Worm (Caenorhabditis elegans) whole organism, L4 larva: ENCODE results near the gene math-21.

Experiments
- F49E8.2 ChIP-seq: sonication (generic microtip); optimal IDR thresholded peaks from 2 replicates; lab custom pipeline; 2016; ENCODE audit warnings: missing compliant biosample characterization, mild to moderate bottlenecking, missing genetic modification characterization, borderline replicate concordance
- Y75B8A.6 ChIP-seq: fragments of 200-800 bp; sonication (Bioruptor generic); IDR thresholded peaks from 2 replicates; pipeline ENCODE4 v1.3.6; 2022; ENCODE audit warnings: missing genetic modification reagents, missing genetic modification characterization, missing compliant biosample characterization
- ZK546.5 ChIP-seq, 2 experiments: sonication (generic microtip); optimal IDR thresholded peaks; 2 replicates each; lab custom pipeline; 2017; ENCODE audit warnings: missing biosample characterization in 2 of 2, missing genetic modification characterization in 2 of 2
- aha-1 ChIP-seq: fragments of 150-350 bp; peaks from one replicate; lab custom pipeline; 2014; ENCODE audit warnings: missing biosample characterization, missing genetic modification characterization
- aly-2 ChIP-seq: sonication (generic microtip); optimal IDR thresholded peaks from 2 replicates; lab custom pipeline; 2018; ENCODE audit warnings: missing biosample characterization, missing genetic modification characterization
- attf-4 ChIP-seq: sonication (generic microtip); optimal IDR thresholded peaks from 3 replicates; lab custom pipeline; 2017; ENCODE audit warnings: missing biosample characterization, missing genetic modification characterization
- cey-2 ChIP-seq: sonication (generic microtip); optimal IDR thresholded peaks from 3 replicates; lab custom pipeline; 2017; ENCODE audit warnings: missing genetic modification characterization, mild to moderate bottlenecking, missing compliant biosample characterization, antibody characterized with exemption, borderline replicate concordance; ENCODE audit not compliant: insufficient read depth
- daf-19 ChIP-seq: fragments of 200-800 bp; sonication (Bioruptor generic); conservative IDR thresholded peaks from 2 replicates; pipeline ENCODE4 v1.3.6; 2022; ENCODE audit warnings: missing genetic modification characterization, missing compliant biosample characterization
- dpl-1 ChIP-seq: fragments of 150-350 bp; optimal IDR thresholded peaks from 2 replicates; lab custom pipeline; 2014; ENCODE audit warnings: missing biosample characterization, missing genetic modification reagents, missing genetic modification characterization
- egl-27 ChIP-seq: sonication (generic microtip); optimal IDR thresholded peaks from 3 replicates; lab custom pipeline; 2017; ENCODE audit warnings: missing biosample characterization, missing genetic modification reagents, missing genetic modification characterization
- fkh-10 ChIP-seq: fragments of 150-350 bp; optimal IDR thresholded peaks from 2 replicates; lab custom pipeline; 2014; ENCODE audit warnings: missing biosample characterization, missing genetic modification reagents, missing genetic modification characterization
- hlh-30 ChIP-seq: sonication (generic microtip); optimal IDR thresholded peaks from 2 replicates; lab custom pipeline; 2017; ENCODE audit warnings: antibody characterized with exemption, mild to moderate bottlenecking, missing genetic modification characterization, missing compliant biosample characterization; ENCODE audit not compliant: insufficient read depth
- lin-15B ChIP-seq: fragments of 150-350 bp; sonication (generic microtip); optimal IDR thresholded peaks from 3 replicates; lab custom pipeline; 2014; ENCODE audit warnings: missing biosample characterization, missing genetic modification characterization
- lin-38 ChIP-seq: fragments of 200-800 bp; sonication (Bioruptor generic); IDR thresholded peaks from 2 replicates; pipeline ENCODE4 v1.3.6; 2022; ENCODE audit warnings: missing genetic modification reagents, missing genetic modification characterization, missing compliant biosample characterization
- mes-2 ChIP-seq: sonication (generic microtip); optimal IDR thresholded peaks from 2 replicates; lab custom pipeline; 2016; ENCODE audit warnings: missing genotype, mild to moderate bottlenecking, missing genetic modification characterization, missing compliant biosample characterization; ENCODE audit not compliant: poor library complexity, severe bottlenecking
- mxl-2 ChIP-seq: fragments of 200-800 bp; sonication (Bioruptor generic); conservative IDR thresholded peaks from 2 replicates; pipeline ENCODE4 v1.3.6; 2022; ENCODE audit warnings: missing genetic modification reagents, missing genetic modification characterization, missing compliant biosample characterization
- mxl-3 ChIP-seq: fragments of 200-800 bp; sonication (Bioruptor generic); optimal IDR thresholded peaks from 2 replicates; lab custom pipeline; 2018; ENCODE audit warnings: mild to moderate bottlenecking, missing genetic modification characterization, missing compliant biosample characterization
- nhr-11 ChIP-seq: fragments of 150-350 bp; optimal IDR thresholded peaks from 2 replicates; lab custom pipeline; 2014; ENCODE audit warnings: missing biosample characterization, missing genetic modification characterization
- nhr-111 ChIP-seq: fragments of 200-800 bp; sonication (Bioruptor generic); optimal IDR thresholded peaks from 2 replicates; lab custom pipeline; 2018; ENCODE audit warnings: mild to moderate bottlenecking, missing genetic modification characterization, missing compliant biosample characterization
- nhr-41 ChIP-seq: fragments of 200-800 bp; sonication (Bioruptor generic); IDR thresholded peaks from 2 replicates; pipeline ENCODE4 v1.3.6; 2022; ENCODE audit warnings: missing genetic modification reagents, missing genetic modification characterization, missing compliant biosample characterization
- php-3 ChIP-seq: fragments of 200-800 bp; sonication (Bioruptor generic); IDR thresholded peaks from 2 replicates; pipeline ENCODE4 v1.3.6; 2022; ENCODE audit warnings: missing genetic modification reagents, missing genetic modification characterization, missing compliant biosample characterization
- pqm-1 ChIP-seq: sonication (generic microtip); optimal IDR thresholded peaks from 2 replicates; lab custom pipeline; 2017; ENCODE audit warnings: missing biosample characterization, missing genetic modification characterization
- saeg-2 ChIP-seq: fragments of 200-800 bp; sonication (Bioruptor generic); IDR thresholded peaks from 2 replicates; pipeline ENCODE4 v1.3.6; 2022; ENCODE audit warnings: missing genetic modification reagents, missing genetic modification characterization, missing compliant biosample characterization
- skn-1 ChIP-seq: fragments of 150-350 bp; optimal IDR thresholded peaks from 2 replicates; lab custom pipeline; 2014; ENCODE audit warnings: missing biosample characterization, missing genetic modification characterization
- snpc-1.2 ChIP-seq: fragments of 200-800 bp; sonication (Bioruptor generic); IDR thresholded peaks from 2 replicates; pipeline ENCODE4 v1.3.6; 2022; ENCODE audit warnings: missing genetic modification reagents, missing genetic modification characterization, missing compliant biosample characterization
- snpc-4 ChIP-seq: fragments of 150-350 bp; optimal IDR thresholded peaks from 2 replicates; lab custom pipeline; 2014; ENCODE audit warnings: missing biosample characterization, missing genetic modification characterization
- spr-3 ChIP-seq: fragments of 200-800 bp; sonication (Bioruptor generic); optimal IDR thresholded peaks from 2 replicates; lab custom pipeline; 2018; ENCODE audit warnings: mild to moderate bottlenecking, missing genetic modification characterization, missing compliant biosample characterization
- unc-130 ChIP-seq: sonication (generic microtip); optimal IDR thresholded peaks from 2 replicates; lab custom pipeline; 2016; ENCODE audit warnings: missing genetic modification reagents, missing genetic modification characterization, missing compliant biosample characterization
- unc-39 ChIP-seq: sonication (generic microtip); optimal IDR thresholded peaks from 2 replicates; lab custom pipeline; 2017; ENCODE audit warnings: missing biosample characterization, missing genetic modification characterization
- zfp-2 ChIP-seq: sonication (generic microtip); optimal IDR thresholded peaks from 2 replicates; lab custom pipeline; 2016; ENCODE audit warnings: mild to moderate bottlenecking, missing genetic modification characterization, missing compliant biosample characterization
- zfp-3 ChIP-seq: fragments of 200-800 bp; sonication (Bioruptor generic); conservative IDR thresholded peaks from 2 replicates; pipeline ENCODE4 v1.3.6; 2022; ENCODE audit warnings: missing genetic modification reagents, missing genetic modification characterization, missing compliant biosample characterization
- ztf-11 ChIP-seq: fragments of 150-350 bp; optimal IDR thresholded peaks from 2 replicates; lab custom pipeline; 2014; ENCODE audit warnings: missing biosample characterization, missing genetic modification characterization
- ztf-7 ChIP-seq: fragments of 150-350 bp; optimal IDR thresholded peaks from 2 replicates; lab custom pipeline; 2014; ENCODE audit warnings: missing biosample characterization, missing genetic modification characterization

Gene math-21

DNA sequence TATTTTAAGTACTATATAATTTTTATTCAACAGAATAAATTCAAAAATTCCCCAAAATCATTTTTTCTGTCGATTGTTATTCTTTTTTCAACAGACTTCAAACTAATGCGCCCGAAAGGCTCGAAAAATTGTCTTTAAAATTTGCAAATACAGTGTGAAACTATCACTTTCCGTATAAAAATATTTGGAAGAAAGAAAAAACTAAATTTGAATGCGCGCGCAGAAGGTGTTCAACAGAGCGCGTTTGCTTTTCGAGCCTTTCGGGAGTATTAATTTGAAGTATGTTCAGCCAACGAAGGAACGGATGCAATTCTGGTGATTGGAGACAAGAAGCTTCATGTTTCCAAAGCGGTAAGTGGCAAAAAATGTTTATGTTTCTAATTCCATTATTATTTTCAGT lies 38.4 kb downstream of the math-21 start, which contains the start of gene btb-4:
Gene btb-4 (plus strand): TSS at position 35 of the 400 bp plus-strand sequence.
- TF ChIP-seq aha-1 (tag; lab: Kevin White, UChicago): peak; percentile 3
- TF ChIP-seq dpl-1 (GFP tag; lab: Kevin White, UChicago): peak; percentile 24
- peak; percentile 68 for TF ChIP-seq lin-38 (GFP tag; lab: Robert Waterston, UW)

DNA sequence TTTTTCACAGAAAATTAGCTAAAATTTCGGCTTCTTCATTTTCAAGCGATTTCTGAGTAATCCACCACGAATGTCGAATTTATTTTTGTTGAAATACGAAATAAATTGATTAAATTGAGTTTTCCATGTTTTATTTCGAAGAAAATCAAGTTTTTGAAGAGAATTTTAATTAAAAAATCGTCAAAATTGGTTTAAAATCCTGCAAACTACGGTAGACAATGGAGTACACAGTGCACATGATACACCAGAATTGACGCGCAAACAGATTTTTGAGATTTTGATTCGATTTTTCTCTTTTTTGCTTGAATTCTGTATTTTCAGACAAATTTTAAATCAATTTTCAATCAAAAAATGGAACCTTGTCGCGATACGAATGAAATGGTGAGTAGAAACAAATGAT lies 39.4 kb downstream of the math-21 start, which contains the start of gene F59H6.14:
Gene F59H6.14 (plus strand): TSS at position 301 of the 400 bp plus-strand sequence.
- TF ChIP-seq Y75B8A.6: no peak
- TF ChIP-seq snpc-1.2: no peak
- TF ChIP-seq aly-2 (tag; lab: Kevin White, UChicago): no peak
- TF ChIP-seq lin-15B (tag; lab: Kevin White, UChicago): no peak
- TF ChIP-seq cey-2: no peak
- TF ChIP-seq mes-2 (tag; lab: Kevin White, UChicago): no peak
- TF ChIP-seq php-3: no peak
- TF ChIP-seq hlh-30 (tag; lab: Kevin White, UChicago): no peak

DNA sequence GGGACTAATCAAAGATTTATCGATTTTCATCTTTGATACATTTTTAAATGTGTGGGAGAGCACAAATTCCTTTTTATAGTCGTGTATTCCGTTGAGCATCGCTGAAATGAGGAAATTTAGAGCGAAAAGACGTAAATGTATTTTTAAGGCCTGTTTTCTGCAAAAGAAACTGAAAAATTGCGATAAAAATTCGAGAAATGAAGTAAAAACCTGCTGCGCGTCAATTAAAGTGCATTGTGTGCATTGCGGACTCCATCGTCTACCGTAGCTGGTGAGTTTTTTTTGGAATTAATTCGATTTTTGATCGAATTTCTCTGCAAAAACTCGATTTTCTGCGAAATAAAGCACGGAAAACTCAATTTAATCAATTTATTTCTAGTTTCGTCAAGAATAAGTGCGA lies 45.5 kb downstream of the math-21 start, which contains the start of gene bath-19:
Gene bath-19 (minus strand): TSS at position 101 of the 400 bp plus-strand sequence.
- TF ChIP-seq zfp-3 (GFP tag; lab: Robert Waterston, UW) (no peak), ztf-11 (tag; lab: Kevin White, UChicago) (no peak), attf-4 (no peak), ZK546.5 (tag; optimal IDR thresholded peaks at IDR 0.05; lab: Kevin White, UChicago) (no peak), dpl-1 (GFP tag; lab: Kevin White, UChicago) (no peak), nhr-41 (GFP tag; lab: Robert Waterston, UW) (no peak), daf-19 (GFP tag; lab: Robert Waterston, UW) (no peak), nhr-111 (GFP tag; lab: Kevin White, UChicago) (no peak), pqm-1 (tag; lab: Kevin White, UChicago) (no peak), cey-2 (no peak), unc-39 (no peak), mes-2 (tag; lab: Kevin White, UChicago) (no peak), nhr-11 (tag; lab: Kevin White, UChicago) (no peak), aly-2 (tag; lab: Kevin White, UChicago) (no peak), saeg-2 (GFP tag; lab: Robert Waterston, UW) (no peak), egl-27 (tag; lab: Kevin White, UChicago) (no peak)

DNA sequence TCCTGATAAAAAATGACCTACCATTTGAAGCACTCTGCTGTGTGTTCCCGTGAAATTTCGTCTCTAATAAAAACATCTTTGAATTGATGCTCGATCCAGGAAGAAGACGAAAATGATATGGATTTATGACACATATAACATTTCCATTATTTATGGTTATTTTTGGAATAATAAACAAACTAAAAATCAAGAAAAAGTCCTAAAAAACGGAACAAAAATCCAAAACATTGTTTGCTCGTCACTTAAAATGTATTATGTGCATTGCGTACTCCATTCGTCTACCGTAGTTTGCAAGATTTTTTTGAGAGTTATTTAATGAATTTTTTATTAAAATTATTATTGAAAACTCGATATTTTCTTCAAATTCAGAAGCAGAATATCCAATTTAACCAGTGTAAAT lies 48.6 kb downstream of the math-21 start, which contains the start of gene bath-20:
Gene bath-20 (minus strand): TSS at position 101 of the 400 bp plus-strand sequence.
- TF ChIP-seq saeg-2 (GFP tag; lab: Robert Waterston, UW) (no peak), F49E8.2 (tag; lab: Kevin White, UChicago) (no peak), mxl-3 (no peak), unc-130 (GFP tag; lab: Kevin White, UChicago) (no peak), fkh-10 (GFP tag; lab: Kevin White, UChicago) (no peak), mxl-2 (GFP tag; lab: Robert Waterston, UW) (no peak), snpc-4 (tag; lab: Kevin White, UChicago) (no peak), skn-1 (no peak), zfp-2 (tag; lab: Kevin White, UChicago) (no peak), ztf-7 (tag; lab: Kevin White, UChicago) (no peak), snpc-1.2 (no peak), spr-3 (GFP tag; lab: Kevin White, UChicago) (no peak)
